Fruit fly (Drosophila melanogaster) whole organism, embryonic: ENCODE measurements around the gene PolD2.

Experiments
- Atf-2 ChIP-seq: fragments of 200-800 bp; sonication (Bioruptor generic); optimal IDR thresholded peaks from 2 replicates; lab custom pipeline; 2016; ENCODE audit warnings: missing biosample characterization, missing genetic modification characterization
- CG11247 ChIP-seq: fragments of 200-800 bp; sonication (Bioruptor generic); IDR thresholded peaks from 2 replicates; pipeline ENCODE4 v1.3.6; 2022; ENCODE audit warnings: missing biosample characterization, missing genetic modification characterization
- CG12391 ChIP-seq: fragments of 200-800 bp; sonication (Bioruptor generic); optimal IDR thresholded peaks from 3 replicates; lab custom pipeline; 2018; ENCODE audit warnings: missing biosample characterization, mild to moderate bottlenecking, missing genetic modification characterization, moderate library complexity
- CG12942 ChIP-seq: fragments of 200-800 bp; sonication (Bioruptor generic); optimal IDR thresholded peaks from 3 replicates; lab custom pipeline; 2016; ENCODE audit warnings: missing biosample characterization, missing genetic modification characterization
- CG14441 ChIP-seq: fragments of 200-800 bp; sonication (Bioruptor generic); IDR thresholded peaks from 2 replicates; pipeline ENCODE4 v1.3.6; 2022; ENCODE audit warnings: missing biosample characterization, missing genetic modification characterization
- CG15269 ChIP-seq: fragments of 200-800 bp; sonication (Bioruptor generic); optimal IDR thresholded peaks from 2 replicates; lab custom pipeline; 2018; ENCODE audit warnings: missing biosample characterization, mild to moderate bottlenecking, missing genetic modification characterization, moderate library complexity
- CG17912 ChIP-seq: fragments of 200-800 bp; sonication (Bioruptor generic); optimal IDR thresholded peaks from 2 replicates; lab custom pipeline; 2018; ENCODE audit warnings: missing biosample characterization, mild to moderate bottlenecking, missing genetic modification characterization
- CG18262 ChIP-seq: fragments of 200-800 bp; optimal IDR thresholded peaks from 3 replicates; lab custom pipeline; 2019; ENCODE audit warnings: missing biosample characterization, mild to moderate bottlenecking, missing genetic modification characterization, moderate library complexity
- CG30403 ChIP-seq: fragments of 200-800 bp; sonication (Bioruptor generic); optimal IDR thresholded peaks from 3 replicates; lab custom pipeline; 2016; ENCODE audit warnings: missing biosample characterization, missing genetic modification characterization
- CG3838 ChIP-seq: fragments of 200-800 bp; sonication (Bioruptor generic); optimal IDR thresholded peaks from 3 replicates; lab custom pipeline; 2016; ENCODE audit warnings: missing biosample characterization, missing genetic modification characterization
- CG3995 ChIP-seq: fragments of 200-800 bp; sonication (Bioruptor generic); optimal IDR thresholded peaks from 3 replicates; lab custom pipeline; 2016; ENCODE audit warnings: missing biosample characterization, missing genetic modification characterization
- CG4360 ChIP-seq: fragments of 200-800 bp; sonication (Bioruptor generic); IDR thresholded peaks from 2 replicates; pipeline ENCODE4 v1.3.6; 2022; ENCODE audit warnings: missing biosample characterization, missing genetic modification characterization
- CG7372 ChIP-seq: fragments of 200-800 bp; sonication (Bioruptor generic); IDR thresholded peaks from 2 replicates; pipeline ENCODE4 v1.3.6; 2022; ENCODE audit warnings: missing biosample characterization, missing genetic modification characterization
- CG7928 ChIP-seq: fragments of 200-800 bp; sonication (Bioruptor generic); optimal IDR thresholded peaks from 2 replicates; lab custom pipeline; 2017; ENCODE audit warnings: missing biosample characterization, mild to moderate bottlenecking, missing genetic modification characterization
- CG9215 ChIP-seq: fragments of 200-800 bp; sonication (Bioruptor generic); IDR thresholded peaks from 2 replicates; pipeline ENCODE4 v1.3.6; 2022; ENCODE audit warnings: missing biosample characterization, missing genetic modification characterization
- Chrac-16 ChIP-seq: fragments of 200-800 bp; sonication (Bioruptor generic); optimal IDR thresholded peaks from 3 replicates; lab custom pipeline; 2016; ENCODE audit warnings: missing biosample characterization, missing genetic modification characterization
- D ChIP-seq, 2 experiments: fragments of 200-800 bp in 1 of 2; fragments of >200 bp in 1 of 2; sonication (Bioruptor generic) in 1 of 2; optimal IDR thresholded peaks; 2 replicates in 1 of 2; 3 replicates in 1 of 2; lab custom pipeline; 2017; ENCODE audit warnings: mild to moderate bottlenecking in 1 of 2, missing biosample characterization in 1 of 2, missing genetic modification characterization in 1 of 2, missing genetic modification reagents in 1 of 2
- Doc3 ChIP-seq: fragments of 200-800 bp; sonication (Bioruptor generic); IDR thresholded peaks from 3 replicates; pipeline ENCODE4 v1.3.6; 2022; ENCODE audit warnings: missing biosample characterization, missing genetic modification characterization; ENCODE audit not compliant: partially characterized antibody
- E2f1 ChIP-seq: fragments of 200-800 bp; sonication (Bioruptor generic); IDR thresholded peaks from 2 replicates; pipeline ENCODE4 v1.3.6; 2022; ENCODE audit warnings: missing biosample characterization, missing genetic modification characterization
- E2f2 ChIP-seq: fragments of 200-800 bp; sonication (Bioruptor generic); IDR thresholded peaks from 2 replicates; pipeline ENCODE4 v1.3.6; 2022; ENCODE audit warnings: missing biosample characterization, missing genetic modification characterization
- Ets65A ChIP-seq: fragments of 200-800 bp; sonication (Bioruptor generic); peaks from one replicate; lab custom pipeline; 2016; ENCODE audit warnings: missing biosample characterization, missing genetic modification characterization
- Gsc ChIP-seq: fragments of 200-800 bp; sonication (Bioruptor generic); IDR thresholded peaks from 2 replicates; pipeline ENCODE4 v1.3.6; 2022; ENCODE audit warnings: missing biosample characterization, missing genetic modification characterization
- H2.0 ChIP-seq: fragments of 200-800 bp; sonication (Bioruptor generic); IDR thresholded peaks from 2 replicates; pipeline ENCODE4 v1.3.6; 2022; ENCODE audit warnings: missing biosample characterization, missing genetic modification characterization
- Nf-YA ChIP-seq: fragments of 200-800 bp; sonication (Bioruptor generic); IDR thresholded peaks from 2 replicates; pipeline ENCODE4 v1.3.6; 2022; ENCODE audit warnings: missing biosample characterization, missing genetic modification characterization
- Side ChIP-seq: fragments of 200-800 bp; sonication (Bioruptor generic); optimal IDR thresholded peaks from 2 replicates; lab custom pipeline; 2016; ENCODE audit warnings: missing biosample characterization, missing genetic modification characterization
- ab ChIP-seq: fragments of 200-800 bp; sonication (Bioruptor generic); optimal IDR thresholded peaks from 2 replicates; lab custom pipeline; 2016; ENCODE audit warnings: missing biosample characterization, missing genetic modification characterization
- aop ChIP-seq: fragments of 200-800 bp; sonication (Bioruptor generic); IDR thresholded peaks from 2 replicates; pipeline ENCODE4 v1.3.6; 2022; ENCODE audit warnings: missing biosample characterization, missing genetic modification characterization
- ap ChIP-seq: fragments of 200-800 bp; sonication (Bioruptor generic); IDR thresholded peaks from 2 replicates; pipeline ENCODE4 v1.3.6; 2022; ENCODE audit warnings: missing biosample characterization, missing genetic modification characterization
- bbx ChIP-seq: fragments of 200-800 bp; sonication (Bioruptor generic); IDR thresholded peaks from 2 replicates; pipeline ENCODE4 v1.3.6; 2022; ENCODE audit warnings: missing biosample characterization, missing genetic modification characterization; ENCODE audit not compliant: partially characterized antibody
- bigmax ChIP-seq: fragments of 200-800 bp; sonication (Bioruptor generic); optimal IDR thresholded peaks from 2 replicates; lab custom pipeline; 2018; ENCODE audit warnings: missing biosample characterization, mild to moderate bottlenecking, missing genetic modification characterization
- ewg ChIP-seq: fragments of 200-800 bp; sonication (Bioruptor generic); optimal IDR thresholded peaks from 3 replicates; lab custom pipeline; 2017; ENCODE audit warnings: mild to moderate bottlenecking, missing biosample characterization, missing genetic modification reagents, missing genetic modification characterization
- kni ChIP-seq: fragments of 200-800 bp; sonication (Bioruptor generic); optimal IDR thresholded peaks from 3 replicates; lab custom pipeline; 2017; ENCODE audit warnings: mild to moderate bottlenecking, missing biosample characterization, missing genetic modification reagents, missing genetic modification characterization
- lilli ChIP-seq: fragments of 200-800 bp; sonication (Bioruptor generic); optimal IDR thresholded peaks from 3 replicates; lab custom pipeline; 2016; ENCODE audit warnings: missing biosample characterization, missing genetic modification characterization
- mirr ChIP-seq: fragments of 200-800 bp; sonication (Bioruptor generic); optimal IDR thresholded peaks from 3 replicates; lab custom pipeline; 2018; ENCODE audit warnings: missing biosample characterization, mild to moderate bottlenecking, missing genetic modification characterization
- mld ChIP-seq: fragments of 200-800 bp; sonication (Bioruptor generic); IDR thresholded peaks from 3 replicates; pipeline ENCODE4 v1.3.6; 2022; ENCODE audit warnings: missing biosample characterization, missing genetic modification characterization; ENCODE audit not compliant: partially characterized antibody
- nom ChIP-seq: fragments of 200-800 bp; sonication (Bioruptor generic); optimal IDR thresholded peaks from 2 replicates; lab custom pipeline; 2017; ENCODE audit warnings: missing biosample characterization, missing genetic modification characterization, mild to moderate bottlenecking, moderate library complexity, missing genetic modification reagents
- pan ChIP-seq, 4 experiments: fragments of >200 bp in 3 of 4; fragments of 200-800 bp in 1 of 4; sonication (Bioruptor generic) in 1 of 4; optimal IDR thresholded peaks in 3 of 4; IDR thresholded peaks in 1 of 4; 2 replicates each; pipeline versions ENCODE4 v1.3.6 to Lab custom; 2017 to 2022; ENCODE audit warnings: missing biosample characterization in 2 of 4, missing genetic modification characterization in 2 of 4, mixed read lengths in 1 of 4
- pho ChIP-seq: fragments of 200-800 bp; sonication (Bioruptor generic); optimal IDR thresholded peaks from 2 replicates; lab custom pipeline; 2016; ENCODE audit warnings: missing biosample characterization, missing genetic modification characterization
- ranshi ChIP-seq: fragments of 200-800 bp; sonication (Bioruptor generic); IDR thresholded peaks from 2 replicates; pipeline ENCODE4 v1.3.6; 2022; ENCODE audit warnings: missing biosample characterization, missing genetic modification characterization
- scrt ChIP-seq: fragments of 200-800 bp; sonication (Bioruptor generic); optimal IDR thresholded peaks from 2 replicates; lab custom pipeline; 2018; ENCODE audit warnings: missing biosample characterization, mild to moderate bottlenecking, missing genetic modification characterization, moderate library complexity
- sens ChIP-seq: fragments of 200-800 bp; sonication (Bioruptor generic); peaks from one replicate; lab custom pipeline; 2016; ENCODE audit warnings: missing biosample characterization, missing genetic modification characterization
- seq ChIP-seq: fragments of 200-800 bp; sonication (Bioruptor generic); IDR thresholded peaks from 2 replicates; pipeline ENCODE4 v1.3.6; 2022; ENCODE audit warnings: missing biosample characterization, missing genetic modification characterization
- shn ChIP-seq: fragments of 200-800 bp; sonication (Bioruptor generic); optimal IDR thresholded peaks from 3 replicates; lab custom pipeline; 2016; ENCODE audit warnings: missing biosample characterization, missing genetic modification characterization
- slbo ChIP-seq: fragments of 200-800 bp; sonication (Bioruptor generic); IDR thresholded peaks from 2 replicates; pipeline ENCODE4 v1.3.6; 2022; ENCODE audit warnings: missing biosample characterization, missing genetic modification characterization
- unpg ChIP-seq: fragments of 200-800 bp; sonication (Bioruptor generic); optimal IDR thresholded peaks from 3 replicates; lab custom pipeline; 2018; ENCODE audit warnings: missing biosample characterization, mild to moderate bottlenecking, missing genetic modification characterization, moderate library complexity
- vnd ChIP-seq: fragments of 200-800 bp; sonication (Bioruptor generic); IDR thresholded peaks from 3 replicates; pipeline ENCODE4 v1.3.6; 2022; ENCODE audit warnings: missing biosample characterization, missing genetic modification characterization; ENCODE audit not compliant: partially characterized antibody
- wdn ChIP-seq: fragments of 200-800 bp; sonication (Bioruptor generic); IDR thresholded peaks from 2 replicates; pipeline ENCODE4 v1.3.6; 2022; ENCODE audit warnings: missing biosample characterization, missing genetic modification characterization
- wek ChIP-seq: fragments of 200-800 bp; sonication (Bioruptor generic); optimal IDR thresholded peaks from 3 replicates; lab custom pipeline; 2018; ENCODE audit warnings: missing biosample characterization, mild to moderate bottlenecking, missing genetic modification characterization, moderate library complexity

The PolD2 gene

DNA sequence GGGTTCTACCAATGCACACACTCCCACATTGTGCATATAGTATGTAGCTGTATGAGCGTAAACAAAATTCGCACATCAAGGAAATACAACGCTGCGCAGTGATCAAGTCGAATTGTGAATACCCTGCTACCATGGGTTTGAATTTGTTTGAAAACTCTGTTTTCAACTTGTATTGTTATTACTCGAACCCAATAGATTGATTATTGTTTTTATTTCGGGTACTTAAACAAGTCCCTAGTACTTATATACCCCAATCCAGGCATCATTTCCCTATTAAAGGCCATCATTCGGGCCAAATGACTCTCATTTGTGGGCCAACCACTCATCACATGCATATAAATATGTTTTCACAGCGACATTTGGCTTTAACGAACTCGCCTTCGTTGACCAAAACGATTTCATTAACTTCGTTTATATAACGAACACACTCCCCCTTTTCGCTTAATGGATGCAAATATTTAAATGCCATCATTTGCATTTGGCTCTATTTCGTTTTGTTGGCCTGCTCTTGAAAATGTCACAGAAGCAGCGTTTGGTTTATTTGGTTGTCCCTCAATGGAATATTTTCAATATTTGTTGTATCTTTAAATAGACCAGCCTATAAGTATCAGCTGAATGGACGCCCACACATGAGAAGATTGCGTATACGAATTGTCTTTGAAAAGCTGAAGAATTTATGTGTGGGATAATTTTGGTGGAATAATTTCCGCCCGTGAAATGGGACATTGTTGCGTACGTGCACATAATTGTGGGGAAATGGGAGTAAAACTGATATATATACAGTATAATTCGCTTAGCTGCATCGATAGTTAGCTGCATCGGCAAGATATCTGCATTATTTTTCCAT lies 35.1 kb upstream of the PolD2 start (continued):
- no peak for TF ChIP-seq CG17912 (GFP tag; lab: Kevin White, UChicago)
- TF ChIP-seq kni = no peak
- TF ChIP-seq D (optimal IDR thresholded peaks at IDR 0.05; lab: Kevin White, UChicago) = no peak
- no peak for TF ChIP-seq D (GFP tag; optimal IDR thresholded peaks at IDR 0.05; lab: Kevin White, UChicago)
- TF ChIP-seq ab = peak; percentile 26
- TF ChIP-seq pho (GFP tag; lab: Kevin White, UChicago) = peak; percentile 40
- TF ChIP-seq shn (GFP tag; lab: Kevin White, UChicago) = peak; percentile 51
- peak; percentile 54 for TF ChIP-seq CG12942
- peak; percentile 37 for TF ChIP-seq Chrac-16 (GFP tag; lab: Kevin White, UChicago)
- peak; percentile 62 for TF ChIP-seq E2f2 (GFP tag; lab: Robert Waterston, UW)
- TF ChIP-seq wdn (GFP tag; lab: Robert Waterston, UW) = peak; percentile 66
- TF ChIP-seq ewg = peak; percentile 42
- peak; percentile 42 for TF ChIP-seq CG18262 (tag; lab: Kevin White, UChicago)
- TF ChIP-seq CG30403 (GFP tag; lab: Kevin White, UChicago) = peak; percentile 67
- no peak for TF ChIP-seq nom (GFP tag; lab: Kevin White, UChicago)
- peak; percentile 40 for TF ChIP-seq Atf-2
- TF ChIP-seq vnd (GFP tag; lab: Robert Waterston, UW) = no peak
- 0 out of 2 replicates have a peak, but pooled peaks have one; percentile 11 for TF ChIP-seq ranshi (GFP tag; lab: Robert Waterston, UW)
- peak; percentile 23 for TF ChIP-seq Side (GFP tag; lab: Kevin White, UChicago)
- no peak for TF ChIP-seq aop (GFP tag; lab: Robert Waterston, UW)
- peak; percentile 58 for TF ChIP-seq CG7372
- TF ChIP-seq Gsc (GFP tag; lab: Robert Waterston, UW) = 0 out of 2 replicates have a peak, but pooled peaks have one; percentile 30
- peak; percentile 64 for TF ChIP-seq unpg (GFP tag; lab: Kevin White, UChicago)
- peak; percentile 17 for TF ChIP-seq wek (GFP tag; lab: Kevin White, UChicago)
- TF ChIP-seq CG4360 = no peak
- TF ChIP-seq CG9215 = peak; percentile 52; the same call in 1 of the 2 replicates
- TF ChIP-seq seq (GFP tag; lab: Robert Waterston, UW) = peak; percentile 82
- no peak for TF ChIP-seq CG3995 (GFP tag; lab: Kevin White, UChicago)
- no peak for TF ChIP-seq CG3838 (GFP tag; lab: Kevin White, UChicago)
- TF ChIP-seq CG15269 = peak; percentile 86
- peak; percentile 86 for TF ChIP-seq sens (GFP tag; lab: Kevin White, UChicago)
- TF ChIP-seq CG14441 (GFP tag; lab: Robert Waterston, UW) = peak; percentile 90
- TF ChIP-seq mld = no peak
- TF ChIP-seq Ets65A (GFP tag; lab: Kevin White, UChicago) = peak; percentile 94
- peak; percentile 77 for TF ChIP-seq H2.0
- no peak for TF ChIP-seq scrt (GFP tag; lab: Kevin White, UChicago)
- TF ChIP-seq slbo = peak; percentile 85
- TF ChIP-seq Nf-YA = no peak
- no peak for TF ChIP-seq Doc3 (GFP tag; lab: Robert Waterston, UW)
- TF ChIP-seq mirr (GFP tag; lab: Kevin White, UChicago) = no peak
- no peak for TF ChIP-seq bbx (GFP tag; lab: Robert Waterston, UW)
- TF ChIP-seq E2f1 (GFP tag; lab: Robert Waterston, UW) = peak; percentile 72
- peak; percentile 78 for TF ChIP-seq lilli
- TF ChIP-seq CG12391 (tag; lab: Kevin White, UChicago) = peak; percentile 51
- no peak for TF ChIP-seq pan (optimal IDR thresholded peaks at IDR 0.05; lab: Kevin White, UChicago)
- TF ChIP-seq pan (GFP tag; optimal IDR thresholded peaks at IDR 0.05 in 1 of 2, IDR thresholded peaks at IDR 0.05 in 1 of 2) = peak in 1 of 2 experiments; percentile 86
- peak; percentile 71 for TF ChIP-seq CG11247
- no peak for TF ChIP-seq CG7928
- no peak for TF ChIP-seq bigmax (GFP tag; lab: Kevin White, UChicago)
- peak; percentile 79 for TF ChIP-seq ap
